Worm (Caenorhabditis elegans): ENCODE data around the gene bra-2.

DNA sequence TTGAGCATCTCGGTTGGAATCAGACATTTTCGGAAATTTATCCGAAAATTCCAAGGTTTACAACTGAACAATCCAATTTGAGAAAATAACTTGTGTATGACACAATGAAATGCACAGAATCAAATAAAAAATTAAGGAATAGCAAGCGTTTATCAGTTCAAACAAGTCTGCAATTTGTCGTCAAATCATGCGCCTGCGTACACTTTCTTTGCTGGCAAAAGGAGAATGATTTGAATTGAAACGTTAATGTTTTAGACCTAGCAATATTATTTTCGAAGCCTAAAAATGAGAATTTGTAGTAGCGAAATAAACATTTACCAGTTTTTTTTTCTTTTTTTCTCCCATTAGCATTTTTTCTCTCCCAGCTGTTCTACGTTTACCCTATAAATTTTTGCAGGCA lies 39.4 kb downstream of the bra-2 start, which contains the start of the genes fbxa-67 and fbxa-11:
- TF ChIP-seq nhr-12 (tag; optimal IDR thresholded peaks at IDR 0.05): no peak
- TF ChIP-seq ztf-11 (tag; optimal IDR thresholded peaks at IDR 0.05): no peak
- no peak for TF ChIP-seq blmp-1 (tag; optimal IDR thresholded peaks at IDR 0.05)
- TF ChIP-seq unc-62 (GFP tag; optimal IDR thresholded peaks at IDR 0.05): no peak
- TF ChIP-seq elt-3 (tag; optimal IDR thresholded peaks at IDR 0.05): no peak
